Fruit fly (Drosophila melanogaster) whole organism, wandering third instar larva: Measurements from ENCODE around the gene Der-2.
A peak's percentile ranks its signal among the peaks of the same experiment; 100 is the strongest.

Experiments used
- Abd-B ChIP-seq: fragments of >200 bp; optimal IDR thresholded peaks from 2 replicates; lab custom pipeline; 2017; ENCODE audit warnings: missing biosample characterization, missing genetic modification characterization
- CG32264 ChIP-seq: fragments of 200-800 bp; sonication (Bioruptor generic); optimal IDR thresholded peaks from 2 replicates; lab custom pipeline; 2016; ENCODE audit warnings: missing biosample characterization, missing genetic modification characterization
- CG9705 ChIP-seq: fragments of 200-800 bp; sonication (Bioruptor generic); optimal IDR thresholded peaks from 2 replicates; lab custom pipeline; 2018; ENCODE audit warnings: missing biosample characterization, mild to moderate bottlenecking, missing genetic modification characterization
- CrebA ChIP-seq: fragments of 200-800 bp; sonication (Bioruptor generic); optimal IDR thresholded peaks from 2 replicates; lab custom pipeline; 2016; ENCODE audit warnings: missing biosample characterization, mild to moderate bottlenecking, missing genetic modification characterization, borderline replicate concordance
- Dfd ChIP-seq: fragments of >200 bp; optimal IDR thresholded peaks from 2 replicates; lab custom pipeline; 2017; ENCODE audit warnings: missing biosample characterization, missing genetic modification characterization
- Dif ChIP-seq: fragments of 200-275, 200-300 bp; sonication (Bioruptor generic); optimal IDR thresholded peaks from 2 replicates; lab custom pipeline; 2018; ENCODE audit warnings: missing biosample characterization, missing genetic modification characterization; ENCODE audit not compliant: partially characterized antibody
- GATAd ChIP-seq: sonication (Bioruptor generic); optimal IDR thresholded peaks from 2 replicates; lab custom pipeline; 2016; ENCODE audit warnings: missing biosample characterization, missing genetic modification characterization
- HLH106 ChIP-seq: fragments of 200-800 bp; optimal IDR thresholded peaks from 3 replicates; lab custom pipeline; 2019; ENCODE audit warnings: missing biosample characterization, mild to moderate bottlenecking, missing genetic modification characterization, moderate library complexity
- Hnf4 ChIP-seq: fragments of 200-800 bp; sonication (Bioruptor generic); optimal IDR thresholded peaks from 2 replicates; lab custom pipeline; 2016; ENCODE audit warnings: missing biosample characterization, mild to moderate bottlenecking, missing genetic modification characterization
- Hr78 ChIP-seq: fragments of >200 bp; optimal IDR thresholded peaks from 2 replicates; lab custom pipeline; 2017; ENCODE audit warnings: missing biosample characterization, missing genetic modification characterization
- Jra ChIP-seq: sonication (Bioruptor generic); optimal IDR thresholded peaks from 2 replicates; lab custom pipeline; 2016; ENCODE audit warnings: missing biosample characterization, missing genetic modification characterization
- Mio ChIP-seq: sonication (Bioruptor generic); optimal IDR thresholded peaks from 2 replicates; lab custom pipeline; 2016; ENCODE audit warnings: missing biosample characterization, missing genetic modification characterization
- Myc ChIP-seq: fragments of >200 bp; optimal IDR thresholded peaks from 2 replicates; lab custom pipeline; 2017
- OdsH ChIP-seq: fragments of 200-800 bp; sonication (Bioruptor generic); optimal IDR thresholded peaks from 2 replicates; lab custom pipeline; 2016; ENCODE audit warnings: missing biosample characterization, mild to moderate bottlenecking, missing genetic modification characterization
- Rel ChIP-seq, 2 experiments: fragments of 200-800 bp; sonication (Bioruptor generic) in 1 of 2; optimal IDR thresholded peaks; 2 replicates in 1 of 2; 3 replicates in 1 of 2; lab custom pipeline; 2016 to 2019; ENCODE audit warnings: mild to moderate bottlenecking in 2 of 2, missing biosample characterization in 2 of 2, missing genetic modification characterization in 2 of 2, moderate library complexity in 1 of 2
- Vsx2 ChIP-seq: fragments of 200-300, 225-300 bp; sonication (Bioruptor generic); optimal IDR thresholded peaks from 2 replicates; lab custom pipeline; 2018; ENCODE audit warnings: missing biosample characterization, missing genetic modification characterization; ENCODE audit not compliant: partially characterized antibody
- brk ChIP-seq: fragments of 200-800 bp; sonication (Bioruptor generic); optimal IDR thresholded peaks from 2 replicates; lab custom pipeline; 2016; ENCODE audit warnings: missing biosample characterization, mild to moderate bottlenecking, missing genetic modification characterization
- dl ChIP-seq, 2 experiments: fragments of 175-275, 200-275 bp in 1 of 2; fragments of 200-275 bp in 1 of 2; sonication (Bioruptor generic); optimal IDR thresholded peaks; lab custom pipeline; 2018; ENCODE audit warnings: mild to moderate bottlenecking in 2 of 2, missing biosample characterization in 2 of 2, missing genetic modification characterization in 2 of 2, moderate library complexity in 2 of 2; ENCODE audit not compliant: partially characterized antibody in 2 of 2, insufficient read depth in 1 of 2
- dmrt93B ChIP-seq: fragments of 200-800 bp; sonication (Bioruptor generic); optimal IDR thresholded peaks from 2 replicates; lab custom pipeline; 2018; ENCODE audit warnings: missing biosample characterization, mild to moderate bottlenecking, missing genetic modification characterization
- dsf ChIP-seq: sonication (Bioruptor generic); optimal IDR thresholded peaks from 2 replicates; lab custom pipeline; 2016; ENCODE audit warnings: missing biosample characterization, missing genetic modification characterization, borderline replicate concordance
- foxo ChIP-seq, 2 experiments: fragments of 200-800 bp; sonication (Bioruptor generic); optimal IDR thresholded peaks; 2 replicates in 1 of 2; 3 replicates in 1 of 2; lab custom pipeline; 2016 to 2017; ENCODE audit warnings: missing biosample characterization in 2 of 2, missing genetic modification characterization in 2 of 2
- h ChIP-seq: fragments of 200-800 bp; sonication (Bioruptor generic); optimal IDR thresholded peaks from 3 replicates; lab custom pipeline; 2016; ENCODE audit warnings: missing biosample characterization, mild to moderate bottlenecking, missing genetic modification characterization
- jim ChIP-seq: fragments of 175-275, 200-325 bp; sonication (Bioruptor generic); optimal IDR thresholded peaks from 2 replicates; lab custom pipeline; 2016; ENCODE audit warnings: missing biosample characterization, mild to moderate bottlenecking, missing genetic modification characterization
- pan ChIP-seq: fragments of >200 bp; optimal IDR thresholded peaks from 2 replicates; lab custom pipeline; 2017
- psq ChIP-seq: fragments of 200-800 bp; sonication (Bioruptor generic); optimal IDR thresholded peaks from 3 replicates; lab custom pipeline; 2017; ENCODE audit warnings: missing biosample characterization, mild to moderate bottlenecking, missing genetic modification characterization, moderate library complexity
- rgr ChIP-seq: fragments of 200-800 bp; sonication (Bioruptor generic); optimal IDR thresholded peaks from 3 replicates; lab custom pipeline; 2016; ENCODE audit warnings: missing biosample characterization, mild to moderate bottlenecking, missing genetic modification characterization
- sage ChIP-seq: fragments of 200-800 bp; sonication (Bioruptor generic); optimal IDR thresholded peaks from 2 replicates; lab custom pipeline; 2016; ENCODE audit warnings: missing biosample characterization, mild to moderate bottlenecking, missing genetic modification characterization
- sv ChIP-seq: fragments of 200-800 bp; sonication (Bioruptor generic); optimal IDR thresholded peaks from 3 replicates; lab custom pipeline; 2016; ENCODE audit warnings: missing biosample characterization, missing genetic modification characterization
- tai ChIP-seq: sonication (Bioruptor generic); optimal IDR thresholded peaks from 2 replicates; lab custom pipeline; 2016; ENCODE audit warnings: missing biosample characterization, missing genetic modification characterization
- usp ChIP-seq: fragments of >200 bp; optimal IDR thresholded peaks from 2 replicates; lab custom pipeline; 2017; ENCODE audit warnings: missing biosample characterization, missing genetic modification characterization
- woc ChIP-seq: sonication (Bioruptor generic); optimal IDR thresholded peaks from 2 replicates; lab custom pipeline; 2016; ENCODE audit warnings: missing biosample characterization, mild to moderate bottlenecking, missing genetic modification characterization

Der-2 gene

DNA sequence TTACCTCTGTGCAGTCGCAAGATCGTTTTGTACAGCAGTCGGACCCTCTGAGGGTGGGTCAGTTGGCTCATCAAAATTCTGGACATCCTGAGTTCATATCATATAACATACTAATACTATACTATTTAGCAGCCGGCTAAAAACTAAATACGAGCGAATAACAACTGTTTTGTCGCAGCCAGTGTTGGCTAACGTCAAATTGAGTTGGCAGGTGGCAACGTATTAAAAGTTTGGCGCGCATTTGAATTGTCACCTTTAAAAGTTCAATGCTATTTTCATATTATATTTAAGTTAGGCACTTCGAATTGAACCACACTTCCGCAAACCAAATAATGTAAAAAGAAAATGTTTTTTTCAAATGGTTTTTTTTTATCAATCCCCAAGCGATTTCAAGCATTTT, 1.7 kb downstream of the Der-2 start, which contains the start of gene Sdhaf3:
Sdhaf3 (minus strand) TSS at position 177 of the 400 bp plus-strand sequence.
- TF ChIP-seq Mio (no peak), dmrt93B (GFP tag; lab: Kevin White, UChicago) (no peak), OdsH (peak; percentile 3), CG32264 (GFP tag; lab: Kevin White, UChicago) (peak; percentile 0), sage (GFP tag; lab: Kevin White, UChicago) (peak; percentile 38), CrebA (GFP tag; lab: Kevin White, UChicago) (no peak)

DNA sequence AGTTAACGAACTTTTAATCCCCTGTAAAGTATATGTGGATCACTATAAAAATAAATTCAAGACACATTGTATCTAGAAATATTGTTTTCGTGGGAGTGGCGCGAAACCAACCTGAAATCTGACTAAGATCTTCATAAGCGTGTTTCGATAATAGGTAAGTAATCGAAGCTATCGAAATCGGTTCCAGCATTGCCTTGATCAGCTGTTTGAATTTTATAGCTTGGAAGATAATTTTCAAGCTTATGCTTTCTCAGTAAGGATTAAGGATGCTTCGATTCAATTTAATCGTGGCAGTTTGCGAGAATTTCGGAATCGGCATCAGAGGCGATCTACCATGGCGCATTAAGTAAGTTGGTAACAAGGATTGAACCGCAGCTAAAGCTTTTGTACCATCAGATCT, 3.0 kb downstream of the Der-2 start, which contains the start of gene Dhfr:
Dhfr (plus strand) TSS at position 173 of the 400 bp plus-strand sequence.
- TF ChIP-seq CG9705 (GFP tag; lab: Kevin White, UChicago) (no peak), h (GFP tag; lab: Kevin White, UChicago) (no peak), sv (GFP tag; lab: Kevin White, UChicago) (no peak), Vsx2 (GFP tag; lab: Kevin White, UChicago) (no peak), tai (no peak), dmrt93B (GFP tag; lab: Kevin White, UChicago) (no peak), HLH106 (no peak)

DNA sequence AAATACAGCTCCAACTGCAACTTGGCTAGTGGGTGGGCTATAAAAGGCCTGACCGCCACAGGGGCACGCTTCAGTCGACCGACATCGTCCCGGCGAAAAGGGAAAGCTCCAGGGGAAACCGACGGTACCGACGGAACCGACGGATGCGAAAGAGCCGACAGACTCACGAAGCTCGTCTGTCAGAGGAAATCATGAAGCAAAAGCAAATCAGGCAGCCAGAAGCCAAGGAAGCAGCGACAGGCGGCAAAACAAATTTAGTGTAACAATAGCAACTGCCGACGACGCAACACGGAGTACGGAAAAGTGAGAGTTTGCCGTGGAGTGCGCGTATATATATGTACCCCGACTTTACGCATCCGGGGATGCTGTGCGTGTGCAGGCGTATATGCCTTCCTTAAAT, 7.0 kb downstream of the Der-2 start, which contains the start of gene Gyc89Db:
Gyc89Db (plus strand) TSS at position 78 of the 400 bp plus-strand sequence.
- no peak for TF ChIP-seq Hr78 (GFP tag; lab: Kevin White, UChicago)
- TF ChIP-seq HLH106 = no peak
- TF ChIP-seq pan (lab: Kevin White, UChicago) = no peak
- TF ChIP-seq Myc (lab: Kevin White, UChicago) = no peak
- TF ChIP-seq Hnf4 (GFP tag; lab: Kevin White, UChicago) = no peak
- no peak for TF ChIP-seq dl (GFP tag; optimal IDR thresholded peaks at IDR 0.05; lab: Kevin White, UChicago; ENCODE audit: insufficient read depth in 1 of 2, partially characterized antibody in 2 of 2)
- TF ChIP-seq jim (GFP tag; lab: Kevin White, UChicago) = no peak
- TF ChIP-seq Abd-B (GFP tag; lab: Kevin White, UChicago) = no peak
- no peak for TF ChIP-seq dsf (GFP tag; lab: Kevin White, UChicago)
- no peak for TF ChIP-seq dmrt93B (GFP tag; lab: Kevin White, UChicago)
- TF ChIP-seq CG32264 (GFP tag; lab: Kevin White, UChicago) = no peak
- no peak for TF ChIP-seq sv (GFP tag; lab: Kevin White, UChicago)

DNA sequence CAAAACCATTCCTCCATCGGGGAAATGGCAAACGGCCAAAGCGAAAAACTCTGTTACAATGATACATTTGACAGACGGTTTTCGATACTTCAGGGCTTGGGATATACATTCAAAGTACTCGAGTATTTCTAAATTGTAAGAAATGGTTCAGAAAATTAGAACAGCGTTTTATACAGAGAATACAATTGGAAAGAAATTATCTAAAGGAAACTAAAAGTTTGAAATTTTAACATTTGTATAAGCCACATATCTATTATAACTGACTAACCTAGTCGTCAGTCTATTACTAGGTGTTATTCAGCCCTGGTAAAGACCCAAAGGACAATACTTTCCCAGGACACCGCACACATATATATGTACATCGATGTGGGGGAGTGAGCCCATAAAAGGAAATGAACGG, 7.6 kb downstream of the Der-2 start:
- TF ChIP-seq dsf (GFP tag; lab: Kevin White, UChicago) = no peak
- no peak for TF ChIP-seq Hnf4 (GFP tag; lab: Kevin White, UChicago)
- no peak for TF ChIP-seq CG9705 (GFP tag; lab: Kevin White, UChicago)
- TF ChIP-seq Rel (GFP tag; optimal IDR thresholded peaks at IDR 0.05; lab: Kevin White, UChicago) = no peak
- no peak for TF ChIP-seq Rel (tag; optimal IDR thresholded peaks at IDR 0.05; lab: Kevin White, UChicago)
- no peak for TF ChIP-seq usp (GFP tag; lab: Kevin White, UChicago)
- TF ChIP-seq brk (GFP tag; lab: Kevin White, UChicago) = no peak
- no peak for TF ChIP-seq jim (GFP tag; lab: Kevin White, UChicago)
- no peak for TF ChIP-seq Dfd (GFP tag; lab: Kevin White, UChicago)
- TF ChIP-seq CG32264 (GFP tag; lab: Kevin White, UChicago) = no peak
- no peak for TF ChIP-seq woc (GFP tag; lab: Kevin White, UChicago)
- no peak for TF ChIP-seq Dif (GFP tag; lab: Kevin White, UChicago)
- TF ChIP-seq OdsH = no peak
- TF ChIP-seq dmrt93B (GFP tag; lab: Kevin White, UChicago) = no peak
- no peak for TF ChIP-seq foxo (GFP tag; optimal IDR thresholded peaks at IDR 0.05; lab: Kevin White, UChicago)
- no peak for TF ChIP-seq sage (GFP tag; lab: Kevin White, UChicago)
- no peak for TF ChIP-seq tai
- TF ChIP-seq rgr (GFP tag; lab: Kevin White, UChicago) = no peak

DNA sequence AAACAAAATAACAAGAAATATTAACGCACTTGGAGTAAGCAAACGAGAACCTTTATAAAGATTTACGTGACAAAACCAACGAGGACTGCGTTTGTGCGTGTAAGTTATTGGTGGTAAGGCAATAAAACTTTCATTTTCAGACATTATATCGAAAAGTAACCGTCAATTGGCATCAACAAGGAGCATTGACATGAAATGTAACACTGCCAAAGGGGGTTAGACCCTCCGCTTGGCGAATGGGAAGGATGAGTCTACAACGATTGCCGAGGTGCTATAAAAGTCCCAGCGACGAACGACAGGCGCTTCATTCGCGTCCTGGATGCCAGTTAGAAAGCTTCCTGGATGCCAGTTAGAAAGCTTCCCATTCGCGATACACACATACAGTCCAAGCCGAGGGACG, 11.7 kb downstream of the Der-2 start, which contains the start of gene Gyc89Da:
Gyc89Da (plus strand) TSS at position 301 of the 400 bp plus-strand sequence.
- TF ChIP-seq pan (lab: Kevin White, UChicago) (no peak), GATAd (no peak), h (GFP tag; lab: Kevin White, UChicago) (no peak), Jra (no peak), tai (no peak), brk (GFP tag; lab: Kevin White, UChicago) (no peak), psq (GFP tag; lab: Kevin White, UChicago) (no peak)
